Worm (Caenorhabditis elegans): ENCODE results near the gene K05F1.13.

ce11 chrII:5774120-5774519 is 14.8 kb upstream of the K05F1.13 start, which contains the start of the genes dmd-5 and F10C1.1:
- TF ChIP-seq unc-62 (GFP tag; optimal IDR thresholded peaks at IDR 0.05) = no peak
- no peak for TF ChIP-seq sma-3 (GFP tag; optimal IDR thresholded peaks at IDR 0.05)
- no peak for TF ChIP-seq fos-1 (tag; optimal IDR thresholded peaks at IDR 0.05)
- TF ChIP-seq ceh-82 (tag; optimal IDR thresholded peaks at IDR 0.05) = no peak
- no peak for TF ChIP-seq ceh-16 (tag; optimal IDR thresholded peaks at IDR 0.05)
- no peak for TF ChIP-seq nhr-11 (tag; optimal IDR thresholded peaks at IDR 0.05)
- no peak for TF ChIP-seq zag-1 (tag; optimal IDR thresholded peaks at IDR 0.05)
- TF ChIP-seq nhr-23 (tag; optimal IDR thresholded peaks at IDR 0.05) = no peak
- no peak for TF ChIP-seq R02D3.7 (tag; optimal IDR thresholded peaks at IDR 0.05)
- no peak for TF ChIP-seq lsy-2 (tag; optimal IDR thresholded peaks at IDR 0.05)
- no peak for TF ChIP-seq egl-27 (tag; optimal IDR thresholded peaks at IDR 0.05)
- no peak for TF ChIP-seq nhr-77 (tag; optimal IDR thresholded peaks at IDR 0.05)
